Worm (Caenorhabditis elegans) whole organism, young adult: ENCODE results near the gene Y39A3B.8.

ENCODE experiments used
- B0035.1 ChIP-seq: sonication (generic microtip); optimal IDR thresholded peaks from 2 replicates; lab custom pipeline; 2016; ENCODE audit warnings: missing genetic modification characterization, mild to moderate bottlenecking, missing compliant biosample characterization, missing genotype, missing genetic modification reagents
- B0261.1 ChIP-seq: sonication (generic microtip); optimal IDR thresholded peaks from 2 replicates; lab custom pipeline; 2016; ENCODE audit warnings: mild to moderate bottlenecking, missing genetic modification characterization, moderate library complexity, missing compliant biosample characterization
- D2030.7 ChIP-seq: fragments of 200-800 bp; sonication (Bioruptor generic); IDR thresholded peaks from 2 replicates; pipeline ENCODE4 v1.3.6; 2022; ENCODE audit warnings: missing genetic modification reagents, missing genetic modification characterization, missing compliant biosample characterization
- F10E7.11 ChIP-seq: sonication (generic microtip); optimal IDR thresholded peaks from 2 replicates; lab custom pipeline; 2017; ENCODE audit warnings: mild to moderate bottlenecking, missing genetic modification characterization, moderate library complexity, missing compliant biosample characterization
- F22D6.2 ChIP-seq: sonication (generic microtip); optimal IDR thresholded peaks from 2 replicates; lab custom pipeline; 2016; ENCODE audit warnings: mild to moderate bottlenecking, missing genetic modification characterization, missing compliant biosample characterization
- F33H1.4 ChIP-seq: fragments of 200-800 bp; sonication (Bioruptor generic); IDR thresholded peaks from 2 replicates; pipeline ENCODE4 v1.3.6; 2022; ENCODE audit warnings: missing genetic modification reagents, missing genetic modification characterization, missing compliant biosample characterization
- F49E8.2 ChIP-seq: sonication (generic microtip); optimal IDR thresholded peaks from 3 replicates; lab custom pipeline; 2017; ENCODE audit warnings: missing genetic modification characterization, mild to moderate bottlenecking, missing compliant biosample characterization, antibody characterized with exemption, moderate library complexity; ENCODE audit not compliant: insufficient read depth
- F57C9.4 ChIP-seq: sonication (generic microtip); optimal IDR thresholded peaks from 2 replicates; lab custom pipeline; 2017; ENCODE audit warnings: mild to moderate bottlenecking, missing genetic modification characterization, missing compliant biosample characterization
- Y67H2A.10 ChIP-seq: fragments of 200-800 bp; sonication (Bioruptor generic); conservative IDR thresholded peaks from 2 replicates; pipeline ENCODE4 v1.3.6; 2022; ENCODE audit warnings: missing genetic modification reagents, missing genetic modification characterization, missing compliant biosample characterization
- ama-1 ChIP-seq, 3 experiments: fragments of 150-350 bp in 1 of 3; sonication (generic microtip) in 2 of 3; optimal IDR thresholded peaks; 2 replicates each; lab custom pipeline; 2014 to 2018; ENCODE audit warnings: missing biosample characterization in 2 of 3, missing genetic modification characterization in 2 of 3, missing genetic modification reagents in 2 of 3
- attf-3 ChIP-seq: fragments of 200-800 bp; sonication (Bioruptor generic); conservative IDR thresholded peaks from 2 replicates; pipeline ENCODE4 v1.3.6; 2022; ENCODE audit warnings: missing genetic modification reagents, missing genetic modification characterization, missing compliant biosample characterization
- attf-5 ChIP-seq: fragments of 200-800 bp; sonication (Bioruptor generic); optimal IDR thresholded peaks from 2 replicates; lab custom pipeline; 2018; ENCODE audit warnings: mild to moderate bottlenecking, missing genetic modification characterization, missing compliant biosample characterization
- attf-6 ChIP-seq: fragments of 200-800 bp; sonication (Bioruptor generic); IDR thresholded peaks from 2 replicates; pipeline ENCODE4 v1.3.6; 2022; ENCODE audit warnings: missing genetic modification reagents, missing genetic modification characterization, missing compliant biosample characterization
- bed-2 ChIP-seq: fragments of 200-800 bp; sonication (Bioruptor generic); IDR thresholded peaks from 2 replicates; pipeline ENCODE4 v1.3.6; 2022; ENCODE audit warnings: missing genetic modification reagents, missing genetic modification characterization, missing compliant biosample characterization
- ceh-27 ChIP-seq: fragments of 200-800 bp; sonication (Bioruptor generic); optimal IDR thresholded peaks from 2 replicates; lab custom pipeline; 2018; ENCODE audit warnings: mild to moderate bottlenecking, missing genetic modification characterization, moderate library complexity, missing compliant biosample characterization
- ceh-40 ChIP-seq: fragments of 200-800 bp; sonication (Bioruptor generic); IDR thresholded peaks from 2 replicates; pipeline ENCODE4 v1.3.6; 2022; ENCODE audit warnings: missing genetic modification characterization, missing compliant biosample characterization
- ceh-91 ChIP-seq: fragments of 200-800 bp; sonication (Bioruptor generic); IDR thresholded peaks from 2 replicates; pipeline ENCODE4 v1.3.6; 2022; ENCODE audit warnings: missing genetic modification reagents, missing genetic modification characterization, missing compliant biosample characterization
- chd-7 ChIP-seq: sonication (generic microtip); optimal IDR thresholded peaks from 2 replicates; lab custom pipeline; 2016; ENCODE audit warnings: mild to moderate bottlenecking, missing genetic modification characterization, moderate library complexity, missing compliant biosample characterization
- egl-44 ChIP-seq: fragments of 200-800 bp; sonication (Bioruptor generic); IDR thresholded peaks from 2 replicates; pipeline ENCODE4 v1.3.6; 2022; ENCODE audit warnings: missing genetic modification reagents, missing genetic modification characterization, missing compliant biosample characterization
- ekl-4 ChIP-seq: fragments of 200-800 bp; sonication (Bioruptor generic); IDR thresholded peaks from 2 replicates; pipeline ENCODE4 v1.3.6; 2022; ENCODE audit warnings: missing genetic modification reagents, missing genetic modification characterization, missing compliant biosample characterization
- ets-4 ChIP-seq: fragments of 200-800 bp; sonication (Bioruptor generic); optimal IDR thresholded peaks from 2 replicates; lab custom pipeline; 2018; ENCODE audit warnings: mild to moderate bottlenecking, missing genetic modification characterization, missing compliant biosample characterization
- gei-17 ChIP-seq: fragments of 200-800 bp; sonication (Bioruptor generic); optimal IDR thresholded peaks from 2 replicates; lab custom pipeline; 2018; ENCODE audit warnings: mild to moderate bottlenecking, missing genetic modification characterization, missing compliant biosample characterization
- him-1 ChIP-seq: sonication (generic microtip); optimal IDR thresholded peaks from 2 replicates; lab custom pipeline; 2016; ENCODE audit warnings: missing genotype, missing genetic modification reagents, missing genetic modification characterization, missing compliant biosample characterization
- hlh-12 ChIP-seq: sonication (generic microtip); optimal IDR thresholded peaks from 2 replicates; lab custom pipeline; 2016; ENCODE audit warnings: missing genetic modification characterization, missing compliant biosample characterization
- let-526 ChIP-seq: fragments of 200-800 bp; sonication (Bioruptor generic); IDR thresholded peaks from 2 replicates; pipeline ENCODE4 v1.3.6; 2022; ENCODE audit warnings: missing genetic modification reagents, missing genetic modification characterization, missing compliant biosample characterization
- lin-40 ChIP-seq: sonication (generic microtip); optimal IDR thresholded peaks from 2 replicates; lab custom pipeline; 2016; ENCODE audit warnings: missing genetic modification characterization, mild to moderate bottlenecking, missing compliant biosample characterization, missing genotype, missing genetic modification reagents
- lir-1 ChIP-seq: fragments of 200-800 bp; sonication (Bioruptor generic); conservative IDR thresholded peaks from 2 replicates; pipeline ENCODE4 v1.3.6; 2022; ENCODE audit warnings: missing genetic modification reagents, missing genetic modification characterization, missing compliant biosample characterization
- lsl-1 ChIP-seq: fragments of 200-800 bp; sonication (Bioruptor generic); optimal IDR thresholded peaks from 2 replicates; lab custom pipeline; 2018; ENCODE audit warnings: mild to moderate bottlenecking, missing genetic modification characterization, moderate library complexity, missing compliant biosample characterization
- madf-3 ChIP-seq: fragments of 200-800 bp; sonication (Bioruptor generic); IDR thresholded peaks from 2 replicates; pipeline ENCODE4 v1.3.6; 2022; ENCODE audit warnings: missing genetic modification reagents, missing genetic modification characterization, missing compliant biosample characterization
- madf-6 ChIP-seq: fragments of 200-800 bp; sonication (Bioruptor generic); IDR thresholded peaks from 2 replicates; pipeline ENCODE4 v1.3.6; 2022; ENCODE audit warnings: missing genetic modification reagents, missing genetic modification characterization, missing compliant biosample characterization
- mcd-1 ChIP-seq: fragments of 200-800 bp; sonication (Bioruptor generic); IDR thresholded peaks from 2 replicates; pipeline ENCODE4 v1.3.6; 2022; ENCODE audit warnings: missing genetic modification reagents, missing genetic modification characterization, missing compliant biosample characterization
- nfyb-1 ChIP-seq: fragments of 200-800 bp; sonication (Bioruptor generic); IDR thresholded peaks from 2 replicates; pipeline ENCODE4 v1.3.6; 2022; ENCODE audit warnings: missing genetic modification reagents, missing genetic modification characterization, missing compliant biosample characterization
- nhr-179 ChIP-seq: sonication (generic microtip); optimal IDR thresholded peaks from 2 replicates; lab custom pipeline; 2016; ENCODE audit warnings: mild to moderate bottlenecking, missing genetic modification characterization, missing compliant biosample characterization
- nhr-80 ChIP-seq: sonication (generic microtip); optimal IDR thresholded peaks from 2 replicates; lab custom pipeline; 2016; ENCODE audit warnings: missing genetic modification characterization, missing compliant biosample characterization
- pbrm-1 ChIP-seq: fragments of 200-800 bp; sonication (Bioruptor generic); IDR thresholded peaks from 2 replicates; pipeline ENCODE4 v1.3.6; 2022; ENCODE audit warnings: missing genetic modification reagents, missing genetic modification characterization, missing compliant biosample characterization
- pha-4 ChIP-seq: fragments of 150-350 bp; sonication (generic microtip); optimal IDR thresholded peaks from 2 replicates; lab custom pipeline; 2014; ENCODE audit warnings: missing biosample characterization, missing genetic modification reagents, missing genetic modification characterization
- repo-1 ChIP-seq: sonication (generic microtip); optimal IDR thresholded peaks from 2 replicates; lab custom pipeline; 2017; ENCODE audit warnings: mild to moderate bottlenecking, missing genetic modification characterization, missing compliant biosample characterization
- sdz-38 ChIP-seq: sonication (generic microtip); optimal IDR thresholded peaks from 2 replicates; lab custom pipeline; 2016; ENCODE audit warnings: missing genotype, missing genetic modification characterization, missing compliant biosample characterization
- snpc-1.3 ChIP-seq: sonication (generic microtip); optimal IDR thresholded peaks from 2 replicates; lab custom pipeline; 2017; ENCODE audit warnings: missing genetic modification characterization, mild to moderate bottlenecking, missing compliant biosample characterization, antibody characterized with exemption, moderate library complexity, missing genotype, missing genetic modification reagents; ENCODE audit not compliant: insufficient read depth
- snpc-3.4 ChIP-seq: sonication (generic microtip); optimal IDR thresholded peaks from 2 replicates; lab custom pipeline; 2017; ENCODE audit warnings: missing genetic modification characterization, mild to moderate bottlenecking, missing compliant biosample characterization, antibody characterized with exemption, moderate library complexity, missing genotype, missing genetic modification reagents
- snpc-4 ChIP-seq, 5 experiments: fragments of 150-350 bp in 1 of 5; sonication (generic microtip) in 4 of 5; optimal IDR thresholded peaks; 2 replicates each; lab custom pipeline; 2014 to 2018; ENCODE audit warnings: missing genetic modification characterization in 5 of 5, missing biosample characterization in 3 of 5, antibody characterized with exemption in 2 of 5, mild to moderate bottlenecking in 2 of 5, missing compliant biosample characterization in 2 of 5, missing genotype in 2 of 5, moderate library complexity in 2 of 5, missing genetic modification reagents in 1 of 5
- somi-1 ChIP-seq: fragments of 200-800 bp; sonication (Bioruptor generic); optimal IDR thresholded peaks from 2 replicates; lab custom pipeline; 2018; ENCODE audit warnings: mild to moderate bottlenecking, missing genetic modification characterization, missing compliant biosample characterization
- tlf-1 ChIP-seq: fragments of 200-800 bp; sonication (Bioruptor generic); optimal IDR thresholded peaks from 2 replicates; lab custom pipeline; 2018; ENCODE audit warnings: mild to moderate bottlenecking, missing genetic modification characterization, missing compliant biosample characterization
- zfh-2 ChIP-seq: fragments of 200-800 bp; sonication (Bioruptor generic); conservative IDR thresholded peaks from 2 replicates; pipeline ENCODE4 v1.3.6; 2022; ENCODE audit warnings: missing genetic modification reagents, missing genetic modification characterization, missing compliant biosample characterization
- zim-3 ChIP-seq: sonication (generic microtip); optimal IDR thresholded peaks from 2 replicates; lab custom pipeline; 2017; ENCODE audit warnings: mild to moderate bottlenecking, missing genetic modification characterization, moderate library complexity, missing compliant biosample characterization
- ztf-28 ChIP-seq: fragments of 200-800 bp; sonication (Bioruptor generic); IDR thresholded peaks from 2 replicates; pipeline ENCODE4 v1.3.6; 2022; ENCODE audit warnings: missing genetic modification reagents, missing genetic modification characterization, missing compliant biosample characterization
- ztf-3 ChIP-seq: fragments of 200-800 bp; sonication (Bioruptor generic); optimal IDR thresholded peaks from 2 replicates; lab custom pipeline; 2018; ENCODE audit warnings: mild to moderate bottlenecking, missing genetic modification characterization, missing compliant biosample characterization
- ztf-6 ChIP-seq: fragments of 200-800 bp; sonication (Bioruptor generic); IDR thresholded peaks from 2 replicates; pipeline ENCODE4 v1.3.6; 2022; ENCODE audit warnings: missing genetic modification reagents, missing genetic modification characterization, missing compliant biosample characterization

The Y39A3B.8 gene

ce11 chrIII:1951388-1951787 lies 36.4 kb upstream of the Y39A3B.8 start, which contains the start of gene F53A3.7:
Gene F53A3.7 (plus strand): TSS chrIII:1951526.
- TF ChIP-seq ztf-28 (GFP tag; lab: Robert Waterston, UW) (no peak), chd-7 (tag; lab: Kevin White, UChicago) (no peak), snpc-4 (GFP tag; optimal IDR thresholded peaks at IDR 0.05; lab: Kevin White, UChicago) (no peak), snpc-4 (tag; optimal IDR thresholded peaks at IDR 0.05; lab: Kevin White, UChicago) (peak in 1 of 4 experiments; percentile 37), nhr-80 (tag; lab: Kevin White, UChicago) (no peak), F10E7.11 (tag; lab: Kevin White, UChicago) (no peak), ceh-40 (GFP tag; lab: Robert Waterston, UW) (no peak), D2030.7 (GFP tag; lab: Robert Waterston, UW) (no peak), tlf-1 (GFP tag; lab: Kevin White, UChicago) (peak; percentile 0), madf-3 (peak; percentile 75), snpc-1.3 (tag; lab: Kevin White, UChicago) (no peak), Y67H2A.10 (GFP tag; lab: Robert Waterston, UW) (no peak), pha-4 (tag; lab: Kevin White, UChicago) (no peak), F57C9.4 (tag; lab: Kevin White, UChicago) (no peak), ztf-6 (GFP tag; lab: Robert Waterston, UW) (no peak), ceh-27 (GFP tag; lab: Kevin White, UChicago) (no peak), zim-3 (tag; lab: Kevin White, UChicago) (no peak), attf-5 (GFP tag; lab: Kevin White, UChicago) (no peak), repo-1 (tag; lab: Kevin White, UChicago) (peak; percentile 63), ekl-4 (GFP tag; lab: Robert Waterston, UW) (peak; percentile 74), F33H1.4 (GFP tag; lab: Robert Waterston, UW) (no peak), F22D6.2 (tag; lab: Kevin White, UChicago) (no peak), sdz-38 (tag; lab: Kevin White, UChicago) (no peak), hlh-12 (tag; lab: Kevin White, UChicago) (no peak), ama-1 (optimal IDR thresholded peaks at IDR 0.05; lab: Kevin White, UChicago) (no peak), ama-1 (GFP tag; optimal IDR thresholded peaks at IDR 0.05; lab: Kevin White, UChicago) (peak in 1 of 2 experiments; percentile 57), somi-1 (GFP tag; lab: Kevin White, UChicago) (no peak), egl-44 (GFP tag; lab: Robert Waterston, UW) (no peak), attf-3 (GFP tag; lab: Robert Waterston, UW) (no peak), madf-6 (GFP tag; lab: Robert Waterston, UW) (peak; percentile 36; the same call in 1 of the 2 replicates), zfh-2 (no peak), B0261.1 (no peak), attf-6 (GFP tag; lab: Robert Waterston, UW) (no peak), gei-17 (GFP tag; lab: Kevin White, UChicago) (no peak), nfyb-1 (GFP tag; lab: Robert Waterston, UW) (no peak), pbrm-1 (0 out of 2 replicates have a peak, but pooled peaks have one; percentile 40), lin-40 (no peak), mcd-1 (GFP tag; lab: Robert Waterston, UW) (peak; percentile 70), lir-1 (GFP tag; lab: Robert Waterston, UW) (no peak), let-526 (no peak), ztf-3 (GFP tag; lab: Kevin White, UChicago) (peak; percentile 38), B0035.1 (tag; lab: Kevin White, UChicago) (no peak), him-1 (peak; percentile 57), F49E8.2 (tag; lab: Kevin White, UChicago) (no peak), bed-2 (GFP tag; lab: Robert Waterston, UW) (no peak), ceh-91 (GFP tag; lab: Robert Waterston, UW) (no peak), snpc-3.4 (peak; percentile 72), lsl-1 (GFP tag; lab: Kevin White, UChicago) (peak; percentile 9), ets-4 (GFP tag; lab: Kevin White, UChicago) (no peak), nhr-179 (tag; lab: Kevin White, UChicago) (peak; percentile 14)
